Fruit fly (Drosophila melanogaster): Measurements from ENCODE around the gene Fim.

DNA sequence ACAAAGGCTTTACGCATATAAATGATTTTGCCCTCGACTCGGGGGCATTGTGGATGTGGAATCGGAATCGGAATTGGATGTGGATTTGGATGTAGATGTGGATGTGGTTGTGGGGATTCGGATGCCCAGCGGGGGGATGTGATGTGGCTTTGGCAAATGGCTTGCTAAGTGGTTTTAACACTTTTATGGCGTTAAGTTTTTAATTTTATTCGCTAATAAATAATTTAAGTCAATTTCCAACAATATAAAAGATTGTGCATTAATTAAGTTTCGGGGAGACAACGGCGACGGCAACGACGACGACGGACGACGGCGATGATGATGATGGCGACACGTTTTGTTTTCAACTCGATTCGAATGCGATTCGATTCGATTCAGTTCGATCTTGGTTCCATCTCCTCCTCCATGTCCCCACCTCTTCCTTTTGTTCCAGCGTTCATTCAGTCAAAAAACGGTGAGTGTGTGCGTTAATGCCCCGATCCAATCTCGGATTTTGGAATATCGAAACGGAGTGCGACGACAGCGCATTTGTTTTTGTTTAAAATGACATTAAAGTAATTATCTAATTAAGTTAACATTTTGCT is 29.0 kb upstream of the Fim start:
- TF ChIP-seq rn (GFP tag; IDR thresholded peaks at IDR 0.05) (no peak), Pif1A (GFP tag; optimal IDR thresholded peaks at IDR 0.05) (no peak), Snoo (tag; optimal IDR thresholded peaks at IDR 0.05) (no peak), CG13204 (GFP tag; optimal IDR thresholded peaks at IDR 0.05) (no peak), CG10348 (GFP tag; IDR thresholded peaks at IDR 0.05) (no peak), CG12605 (GFP tag; IDR thresholded peaks at IDR 0.05) (no peak), CG17806 (tag; optimal IDR thresholded peaks at IDR 0.05) (no peak), CG8301 (tag; optimal IDR thresholded peaks at IDR 0.05) (no peak), CG8159 (tag; optimal IDR thresholded peaks at IDR 0.05) (no peak), EcR (GFP tag; optimal IDR thresholded peaks at IDR 0.05) (no peak), CG15710 (tag; optimal IDR thresholded peaks at IDR 0.05) (no peak)

Measured in whole organism, pupa.